Fruit fly (Drosophila melanogaster): ENCODE measurements around the gene CG13731.

DNA sequence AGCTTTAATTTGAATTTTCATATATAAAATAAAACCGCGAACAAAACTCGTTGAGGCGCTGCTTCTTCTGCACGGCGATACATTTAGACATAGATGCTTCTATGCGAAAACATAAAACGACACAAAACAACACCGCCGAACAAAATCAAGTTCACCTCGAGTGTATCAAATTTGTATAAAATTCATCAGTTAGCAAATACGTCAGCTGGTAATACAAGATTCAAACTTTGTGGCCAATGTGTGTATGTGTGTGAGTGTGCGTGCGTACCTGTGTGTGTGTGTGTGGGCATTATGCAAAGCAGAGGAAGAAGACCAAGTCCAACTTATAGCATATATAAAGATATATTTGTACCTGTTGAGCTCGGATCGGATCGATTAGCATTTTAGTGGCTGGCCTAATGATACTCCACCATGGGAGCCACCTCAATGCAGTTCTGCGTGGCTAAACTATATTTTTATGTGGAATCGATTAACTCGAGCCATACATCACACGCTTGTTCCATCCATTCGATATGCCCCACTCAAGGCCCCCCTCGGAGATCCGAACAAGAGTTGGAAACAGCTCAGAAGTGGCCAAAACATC, 5.8 kb upstream of the CG13731 start:
- TF ChIP-seq psq (optimal IDR thresholded peaks at IDR 0.05) (no peak), EcR (GFP tag; optimal IDR thresholded peaks at IDR 0.05) (no peak), pan (optimal IDR thresholded peaks at IDR 0.05) (no peak), Dll (optimal IDR thresholded peaks at IDR 0.05) (no peak), usp (GFP tag; optimal IDR thresholded peaks at IDR 0.05) (no peak)

All from whole organism.